Worm (Caenorhabditis elegans) whole organism, mixed stage, embryonic: ENCODE results near the gene dml-1.

Source experiments
- M03D4.4 ChIP-seq: sonication (generic microtip); optimal IDR thresholded peaks from 2 replicates; lab custom pipeline; 2017; ENCODE audit warnings: mild to moderate bottlenecking, missing genetic modification characterization, missing compliant biosample characterization
- bed-3 ChIP-seq: fragments of 200-800 bp; sonication (Bioruptor generic); optimal IDR thresholded peaks from 3 replicates; lab custom pipeline; 2018; ENCODE audit warnings: mild to moderate bottlenecking, missing genetic modification characterization, moderate library complexity, missing compliant biosample characterization
- blmp-1 ChIP-seq: fragments of 150-350 bp; optimal IDR thresholded peaks from 2 replicates; lab custom pipeline; 2014; ENCODE audit warnings: missing biosample characterization, missing genetic modification characterization
- ceh-43 ChIP-seq: fragments of 200-800 bp; sonication (Bioruptor generic); optimal IDR thresholded peaks from 2 replicates; lab custom pipeline; 2018; ENCODE audit warnings: mild to moderate bottlenecking, missing genetic modification characterization, moderate library complexity, missing compliant biosample characterization
- ceh-83 ChIP-seq: fragments of 200-800 bp; sonication (Bioruptor generic); optimal IDR thresholded peaks from 2 replicates; lab custom pipeline; 2018; ENCODE audit warnings: mild to moderate bottlenecking, missing genetic modification characterization, missing compliant biosample characterization
- cnd-1 ChIP-seq: fragments of 200-800 bp; sonication (Bioruptor generic); optimal IDR thresholded peaks from 2 replicates; lab custom pipeline; 2018; ENCODE audit warnings: mild to moderate bottlenecking, missing genetic modification characterization, missing compliant biosample characterization
- drap-1 ChIP-seq: fragments of 200-800 bp; sonication (Bioruptor generic); optimal IDR thresholded peaks from 3 replicates; lab custom pipeline; 2018; ENCODE audit warnings: mild to moderate bottlenecking, missing genetic modification characterization, missing compliant biosample characterization
- elt-1 ChIP-seq: sonication (generic microtip); optimal IDR thresholded peaks from 2 replicates; lab custom pipeline; 2017; ENCODE audit warnings: missing genetic modification characterization, mild to moderate bottlenecking, missing compliant biosample characterization, antibody characterized with exemption, moderate library complexity, borderline replicate concordance; ENCODE audit not compliant: insufficient read depth
- elt-3 ChIP-seq: fragments of 150-350 bp; optimal IDR thresholded peaks from 2 replicates; lab custom pipeline; 2014; ENCODE audit warnings: missing biosample characterization, missing genetic modification characterization
- flh-1 ChIP-seq: fragments of 200-800 bp; sonication (Bioruptor generic); optimal IDR thresholded peaks from 2 replicates; lab custom pipeline; 2018; ENCODE audit warnings: mild to moderate bottlenecking, missing genetic modification characterization, moderate library complexity, missing compliant biosample characterization
- ham-2 ChIP-seq: fragments of 200-800 bp; sonication (Bioruptor generic); optimal IDR thresholded peaks from 2 replicates; lab custom pipeline; 2018; ENCODE audit warnings: mild to moderate bottlenecking, missing genetic modification characterization, missing compliant biosample characterization
- hlh-1 ChIP-seq: fragments of 150-350 bp; optimal IDR thresholded peaks from 2 replicates; lab custom pipeline; 2014; ENCODE audit warnings: missing biosample characterization, missing genetic modification reagents, missing genetic modification characterization
- lin-32 ChIP-seq: fragments of 200-800 bp; sonication (Bioruptor generic); optimal IDR thresholded peaks from 2 replicates; lab custom pipeline; 2018; ENCODE audit warnings: mild to moderate bottlenecking, missing genetic modification characterization, missing compliant biosample characterization
- lsy-2 ChIP-seq: fragments of 150-350 bp; optimal IDR thresholded peaks from 2 replicates; lab custom pipeline; 2014; ENCODE audit warnings: missing biosample characterization, missing genetic modification characterization
- mab-5 ChIP-seq: fragments of 150-350 bp; optimal IDR thresholded peaks from 2 replicates; lab custom pipeline; 2014; ENCODE audit warnings: missing biosample characterization, missing genetic modification characterization
- mep-1 ChIP-seq: fragments of 150-350 bp; optimal IDR thresholded peaks from 2 replicates; lab custom pipeline; 2017; ENCODE audit warnings: missing biosample characterization, missing genetic modification reagents, missing genetic modification characterization, inconsistent platforms
- mls-2 ChIP-seq: sonication (generic microtip); optimal IDR thresholded peaks from 2 replicates; lab custom pipeline; 2016; ENCODE audit warnings: mild to moderate bottlenecking, missing genetic modification characterization, moderate library complexity, missing compliant biosample characterization
- nhr-12 ChIP-seq: fragments of 150-350 bp; optimal IDR thresholded peaks from 2 replicates; lab custom pipeline; 2014; ENCODE audit warnings: missing biosample characterization, missing genetic modification characterization
- nhr-2 ChIP-seq: fragments of 150-350 bp; optimal IDR thresholded peaks from 2 replicates; lab custom pipeline; 2014; ENCODE audit warnings: missing biosample characterization, missing genetic modification characterization
- nhr-237 ChIP-seq: fragments of 150-350 bp; optimal IDR thresholded peaks from 2 replicates; lab custom pipeline; 2014; ENCODE audit warnings: missing biosample characterization, missing genetic modification characterization
- nhr-76 ChIP-seq: sonication (generic microtip); optimal IDR thresholded peaks from 2 replicates; lab custom pipeline; 2017; ENCODE audit warnings: missing biosample characterization, missing genetic modification characterization
- pha-4 ChIP-seq: fragments of 150-350 bp; optimal IDR thresholded peaks from 2 replicates; lab custom pipeline; 2018; ENCODE audit warnings: missing biosample characterization, missing genetic modification reagents, missing genetic modification characterization
- sem-2 ChIP-seq: fragments of 200-800 bp; sonication (Bioruptor generic); optimal IDR thresholded peaks from 2 replicates; lab custom pipeline; 2018; ENCODE audit warnings: mild to moderate bottlenecking, missing genetic modification characterization, missing compliant biosample characterization
- snpc-4 ChIP-seq: fragments of 150-350 bp; optimal IDR thresholded peaks from 2 replicates; lab custom pipeline; 2014; ENCODE audit warnings: missing biosample characterization, missing genetic modification characterization
- sptf-1 ChIP-seq: sonication (generic microtip); optimal IDR thresholded peaks from 2 replicates; lab custom pipeline; 2017; ENCODE audit warnings: mild to moderate bottlenecking, missing genetic modification characterization, moderate library complexity, missing compliant biosample characterization
- tbx-8 ChIP-seq: fragments of 200-800 bp; sonication (Bioruptor generic); optimal IDR thresholded peaks from 2 replicates; lab custom pipeline; 2018; ENCODE audit warnings: mild to moderate bottlenecking, missing genetic modification characterization, moderate library complexity, missing compliant biosample characterization
- unc-120 ChIP-seq: sonication (generic microtip); optimal IDR thresholded peaks from 2 replicates; lab custom pipeline; 2017; ENCODE audit warnings: missing genetic modification characterization, missing compliant biosample characterization; ENCODE audit not compliant: poor library complexity, severe bottlenecking
- unc-39 ChIP-seq: fragments of 150-350 bp; optimal IDR thresholded peaks from 2 replicates; lab custom pipeline; 2014; ENCODE audit warnings: missing biosample characterization, missing genetic modification characterization
- unc-62 ChIP-seq: fragments of 150-350 bp; optimal IDR thresholded peaks from 2 replicates; lab custom pipeline; 2014; ENCODE audit warnings: missing biosample characterization, missing genetic modification reagents, missing genetic modification characterization
- zip-8 ChIP-seq: fragments of 150-350 bp; optimal IDR thresholded peaks from 2 replicates; lab custom pipeline; 2014; ENCODE audit warnings: missing biosample characterization, missing genetic modification characterization
- ztf-11 ChIP-seq: fragments of 150-350 bp; optimal IDR thresholded peaks from 2 replicates; lab custom pipeline; 2014; ENCODE audit warnings: missing biosample characterization, missing genetic modification characterization

Gene dml-1

DNA sequence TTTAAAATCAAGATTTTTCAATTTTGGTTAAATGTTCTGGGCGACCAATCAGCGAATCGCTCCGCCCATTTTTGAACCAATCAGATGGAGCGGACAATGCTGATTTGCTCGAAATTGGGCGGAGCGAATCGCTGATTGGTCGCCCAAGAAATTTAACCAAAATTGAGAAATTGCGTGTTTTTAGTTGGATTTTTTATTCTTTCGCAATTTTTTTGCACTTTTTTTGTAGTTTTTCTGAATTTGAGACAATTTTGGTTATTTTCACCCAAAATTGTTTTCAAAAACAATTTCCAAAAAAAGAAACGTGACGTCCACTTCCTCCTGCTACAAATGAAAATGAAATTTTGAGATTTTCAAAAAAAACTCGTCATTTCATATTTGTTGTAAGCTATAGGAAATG, at the start of gene dml-1:
Gene dml-1 (plus strand): TSS at position 301 of the 400 bp plus-strand sequence.
- TF ChIP-seq snpc-4 (tag; lab: Kevin White, UChicago) (no peak), nhr-237 (tag; lab: Kevin White, UChicago) (no peak), nhr-12 (no peak), flh-1 (GFP tag; lab: Kevin White, UChicago) (no peak)

DNA sequence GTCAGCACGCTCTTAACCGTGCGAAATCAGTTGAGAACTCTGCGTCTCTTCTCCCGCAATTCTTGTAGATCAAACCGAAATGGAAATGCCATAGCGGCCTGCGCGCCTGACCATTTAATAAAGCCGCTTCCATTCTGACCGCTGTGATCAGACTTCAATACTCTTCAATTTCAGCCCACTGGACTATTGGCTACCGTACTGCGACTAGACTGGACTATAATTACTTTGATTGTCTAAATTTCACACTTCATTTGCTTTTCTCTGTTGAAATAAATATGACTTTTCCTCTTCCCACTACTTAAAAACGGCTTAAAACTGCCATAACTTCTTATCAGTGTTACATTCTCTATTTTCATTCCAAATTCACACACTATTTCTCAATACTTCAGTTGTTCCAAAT, 48.4 kb upstream of the dml-1 start, which contains the start of gene Y54G2A.7:
Gene Y54G2A.7 (plus strand): TSS at position 301 of the 400 bp plus-strand sequence.
- no peak for TF ChIP-seq hlh-1 (tag; lab: Kevin White, UChicago)
- TF ChIP-seq ceh-83: no peak
- no peak for TF ChIP-seq elt-1 (tag; lab: Kevin White, UChicago)
- no peak for TF ChIP-seq snpc-4 (tag; lab: Kevin White, UChicago)
- TF ChIP-seq ham-2 (GFP tag; lab: Kevin White, UChicago): no peak
- TF ChIP-seq unc-120: no peak
- TF ChIP-seq M03D4.4 (tag; lab: Kevin White, UChicago): no peak
- TF ChIP-seq nhr-76 (tag; lab: Kevin White, UChicago): no peak
- no peak for TF ChIP-seq blmp-1 (tag; lab: Kevin White, UChicago)
- no peak for TF ChIP-seq ceh-43 (GFP tag; lab: Kevin White, UChicago)
- TF ChIP-seq sptf-1 (tag; lab: Kevin White, UChicago): no peak
- no peak for TF ChIP-seq nhr-2
- no peak for TF ChIP-seq pha-4 (tag; lab: Kevin White, UChicago)
- no peak for TF ChIP-seq flh-1 (GFP tag; lab: Kevin White, UChicago)
- TF ChIP-seq sem-2: no peak
- no peak for TF ChIP-seq elt-3 (tag; lab: Kevin White, UChicago)
- no peak for TF ChIP-seq lin-32 (GFP tag; lab: Kevin White, UChicago)
- TF ChIP-seq mab-5: no peak

DNA sequence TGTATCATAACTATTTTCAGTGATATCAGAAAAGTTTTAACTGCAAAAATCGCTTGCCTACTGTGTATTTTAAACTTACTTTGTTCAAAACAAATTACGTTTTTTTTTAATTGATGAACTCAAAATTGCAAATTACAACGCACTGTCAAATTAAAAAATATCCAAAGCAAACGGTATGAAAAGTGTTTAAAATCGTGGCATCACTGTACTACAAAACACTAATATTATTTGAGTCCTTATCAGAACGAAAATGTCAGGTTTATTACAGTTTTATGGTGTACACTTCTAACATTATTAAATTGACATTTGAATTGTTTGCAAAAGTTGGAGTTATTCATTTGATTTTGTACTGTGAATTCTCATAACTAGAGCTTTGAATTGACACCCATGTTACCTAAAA, 45.5 kb upstream of the dml-1 start, which contains the start of gene clec-83:
Gene clec-83 (minus strand): TSS at position 213 of the 400 bp plus-strand sequence.
- no peak for TF ChIP-seq drap-1 (GFP tag; lab: Kevin White, UChicago)
- no peak for TF ChIP-seq blmp-1 (tag; lab: Kevin White, UChicago)
- TF ChIP-seq lsy-2: no peak
- TF ChIP-seq nhr-76 (tag; lab: Kevin White, UChicago): no peak
- no peak for TF ChIP-seq mab-5
- no peak for TF ChIP-seq nhr-2
- TF ChIP-seq snpc-4 (tag; lab: Kevin White, UChicago): no peak
- TF ChIP-seq unc-120: no peak
- TF ChIP-seq unc-62: no peak
- TF ChIP-seq mep-1 (tag; lab: Kevin White, UChicago): no peak
- TF ChIP-seq ham-2 (GFP tag; lab: Kevin White, UChicago): no peak

DNA sequence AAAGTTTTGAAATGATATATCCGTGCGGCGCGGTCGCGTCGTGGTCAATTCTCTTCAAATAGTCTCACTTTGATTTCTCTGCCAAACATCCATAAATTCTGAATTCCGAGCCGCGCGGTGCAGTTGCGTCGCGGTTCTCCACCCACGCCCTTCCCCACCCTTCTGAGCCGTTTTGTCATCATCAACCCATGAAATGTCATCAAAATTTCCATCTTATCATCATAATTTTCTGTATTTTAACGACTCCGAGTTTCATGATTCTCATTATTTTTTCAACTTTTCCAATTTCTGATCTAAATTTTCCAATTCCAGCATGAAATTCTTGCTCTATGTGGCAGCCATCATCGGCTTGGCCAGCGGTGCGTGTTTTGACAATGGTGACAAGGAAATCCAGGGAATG, 44.6 kb upstream of the dml-1 start, which contains the start of gene clec-84:
Gene clec-84 (plus strand): TSS at position 301 of the 400 bp plus-strand sequence.
- TF ChIP-seq elt-3 (tag; lab: Kevin White, UChicago): no peak
- TF ChIP-seq mep-1 (tag; lab: Kevin White, UChicago): no peak
- TF ChIP-seq drap-1 (GFP tag; lab: Kevin White, UChicago): no peak
- no peak for TF ChIP-seq mls-2 (tag; lab: Kevin White, UChicago)
- TF ChIP-seq flh-1 (GFP tag; lab: Kevin White, UChicago): no peak
- TF ChIP-seq hlh-1 (tag; lab: Kevin White, UChicago): no peak
- no peak for TF ChIP-seq tbx-8 (GFP tag; lab: Kevin White, UChicago)
- TF ChIP-seq blmp-1 (tag; lab: Kevin White, UChicago): no peak
- TF ChIP-seq nhr-2: no peak
- no peak for TF ChIP-seq pha-4 (tag; lab: Kevin White, UChicago)
- no peak for TF ChIP-seq ceh-43 (GFP tag; lab: Kevin White, UChicago)
- no peak for TF ChIP-seq lin-32 (GFP tag; lab: Kevin White, UChicago)
- TF ChIP-seq, all 35 proteins: peak for 0

DNA sequence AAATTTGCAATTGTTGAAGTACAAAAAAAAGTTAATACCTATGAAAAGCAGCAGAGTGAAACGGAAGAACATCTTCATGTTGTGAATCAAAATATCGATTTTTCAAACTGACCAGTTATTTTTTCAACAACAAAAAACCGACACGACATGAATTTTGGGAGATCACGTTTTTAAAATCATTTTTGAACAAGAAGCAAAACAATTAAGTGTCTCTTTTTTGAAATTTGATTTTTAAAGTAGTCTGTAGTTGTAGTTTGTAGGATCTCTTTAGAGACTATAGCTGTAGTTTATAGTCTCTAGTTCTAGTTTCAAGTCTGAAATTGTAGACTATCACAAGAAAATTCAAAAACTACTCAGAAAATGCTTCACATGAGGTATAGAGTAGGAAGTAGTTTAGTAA, 42.9 kb upstream of the dml-1 start, which contains the start of gene Y54G2A.15:
Gene Y54G2A.15 (minus strand): TSS at position 101 of the 400 bp plus-strand sequence.
- TF ChIP-seq nhr-76 (tag; lab: Kevin White, UChicago) (no peak), elt-1 (tag; lab: Kevin White, UChicago) (no peak), pha-4 (tag; lab: Kevin White, UChicago) (no peak), nhr-2 (no peak), unc-120 (no peak), ceh-43 (GFP tag; lab: Kevin White, UChicago) (no peak), nhr-12 (no peak), lsy-2 (no peak), mls-2 (tag; lab: Kevin White, UChicago) (no peak), bed-3 (GFP tag; lab: Kevin White, UChicago) (no peak), cnd-1 (no peak), M03D4.4 (tag; lab: Kevin White, UChicago) (no peak), flh-1 (GFP tag; lab: Kevin White, UChicago) (no peak), elt-3 (tag; lab: Kevin White, UChicago) (no peak), zip-8 (tag; lab: Kevin White, UChicago) (no peak), ztf-11 (tag; lab: Kevin White, UChicago) (no peak), tbx-8 (GFP tag; lab: Kevin White, UChicago) (no peak), unc-62 (no peak), hlh-1 (tag; lab: Kevin White, UChicago) (no peak), unc-39 (no peak)
